Worm (Caenorhabditis elegans): Measurements from ENCODE around the gene Y54B9A.1.

DNA sequence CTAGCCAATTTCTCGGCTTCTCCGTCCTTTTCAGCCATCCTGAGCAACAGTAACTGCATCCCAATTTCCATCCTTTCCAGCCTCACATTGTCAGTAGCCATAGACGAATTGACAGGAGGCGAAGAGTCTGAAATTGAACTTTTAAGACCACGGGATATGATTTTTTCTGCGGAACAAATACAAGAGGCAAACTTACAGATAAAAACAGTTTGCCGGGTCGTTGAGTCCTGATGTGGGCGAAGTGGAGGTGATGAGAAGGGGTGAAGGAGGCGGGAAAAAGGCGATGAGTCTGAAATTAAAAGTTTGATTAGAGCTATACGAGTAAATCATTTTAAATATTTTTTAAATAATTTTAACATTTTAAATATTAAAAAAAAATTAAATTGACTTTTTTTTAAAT is 12.3 kb downstream of the Y54B9A.1 start, which contains the start of gene F36D4.6:
- TF ChIP-seq med-1 (GFP tag; optimal IDR thresholded peaks at IDR 0.05; ENCODE audit: insufficient read depth) (no peak), ztf-29 (GFP tag; IDR thresholded peaks at IDR 0.05) (no peak), ref-1 (GFP tag; conservative IDR thresholded peaks at IDR 0.05) (no peak), flt-1 (GFP tag; IDR thresholded peaks at IDR 0.05) (no peak), tab-1 (GFP tag; IDR thresholded peaks at IDR 0.05) (no peak), klf-2 (GFP tag; conservative IDR thresholded peaks at IDR 0.05) (no peak), ztf-23 (GFP tag; IDR thresholded peaks at IDR 0.05) (no peak), cog-1 (tag; optimal IDR thresholded peaks at IDR 0.05) (no peak)

Data from whole organism, midembryonic.